Fruit fly (Drosophila melanogaster): ENCODE results near the gene Ir68a.
A peak's percentile ranks its signal among the peaks of the same experiment; 100 is the strongest.

Gene Ir68a

DNA sequence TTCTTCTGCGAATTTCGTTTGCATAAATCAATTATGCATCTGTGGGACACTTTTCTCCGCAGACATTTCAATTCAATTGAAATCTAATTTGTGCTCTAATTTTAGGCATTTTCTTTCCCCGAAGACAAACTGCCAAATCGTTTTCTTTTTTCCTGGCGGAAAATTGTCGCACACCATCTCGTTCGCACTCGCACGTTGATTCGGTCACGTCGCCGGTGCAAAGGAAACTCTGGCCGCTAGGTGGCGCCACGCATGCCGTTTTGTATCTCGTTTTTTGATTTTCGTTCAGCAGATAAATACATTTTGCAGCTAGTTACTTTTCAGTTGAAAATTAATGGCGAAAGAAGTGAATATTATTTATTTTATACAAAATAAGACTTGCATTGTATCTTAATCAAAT is 12.3 kb upstream of the Ir68a start (continued):
- TF ChIP-seq Myb (GFP tag; optimal IDR thresholded peaks at IDR 0.05) (no peak), Opbp (GFP tag; IDR thresholded peaks at IDR 0.05; ENCODE audit: partially characterized antibody) (0 out of 3 replicates have a peak, but pooled peaks have one; percentile 20), vnd (GFP tag; IDR thresholded peaks at IDR 0.05; ENCODE audit: partially characterized antibody) (no peak), nerfin-2 (GFP tag; IDR thresholded peaks at IDR 0.05; ENCODE audit: partially characterized antibody) (no peak), pita (GFP tag; optimal IDR thresholded peaks at IDR 0.05) (no peak), CG15011 (GFP tag; optimal IDR thresholded peaks at IDR 0.05) (no peak), abd-A (tag; optimal IDR thresholded peaks at IDR 0.05) (peak; percentile 24), cwo (GFP tag; optimal IDR thresholded peaks at IDR 0.05) (no peak), Jarid2 (GFP tag; optimal IDR thresholded peaks at IDR 0.05) (peak; percentile 65), ERR (GFP tag; optimal IDR thresholded peaks at IDR 0.05) (no peak), CG8924 (tag; optimal IDR thresholded peaks at IDR 0.05) (no peak), tin (GFP tag; optimal IDR thresholded peaks at IDR 0.05) (no peak), trh (GFP tag; optimal IDR thresholded peaks at IDR 0.05) (no peak), CG3847 (GFP tag; IDR thresholded peaks at IDR 0.05) (no peak), CG9437 (GFP tag; optimal IDR thresholded peaks at IDR 0.05) (no peak), Side (GFP tag; optimal IDR thresholded peaks at IDR 0.05) (no peak), chif (GFP tag; optimal IDR thresholded peaks at IDR 0.05) (no peak), btn (GFP tag; optimal IDR thresholded peaks at IDR 0.05) (no peak), Bteb2 (GFP tag; optimal IDR thresholded peaks at IDR 0.05) (no peak), CG42726 (GFP tag; IDR thresholded peaks at IDR 0.05; ENCODE audit: partially characterized antibody) (no peak), zen (tag; optimal IDR thresholded peaks at IDR 0.05) (peak; percentile 19), Sry-β (GFP tag; optimal IDR thresholded peaks at IDR 0.05) (no peak), CG12104 (GFP tag; optimal IDR thresholded peaks at IDR 0.05) (no peak), Oli (tag; optimal IDR thresholded peaks at IDR 0.05) (peak; percentile 24), CG6683 (GFP tag; optimal IDR thresholded peaks at IDR 0.05) (no peak), Hr39 (optimal IDR thresholded peaks at IDR 0.05) (no peak), CG31365 (tag; optimal IDR thresholded peaks at IDR 0.05) (no peak), CG6689 (GFP tag; IDR thresholded peaks at IDR 0.05) (no peak), h (optimal IDR thresholded peaks at IDR 0.05) (no peak), Dbx (GFP tag; IDR thresholded peaks at IDR 0.05) (peak; percentile 18; the same call in 2 of the 3 replicates), bbx (GFP tag; IDR thresholded peaks at IDR 0.05; ENCODE audit: partially characterized antibody) (no peak; the same call in 1 of the 2 replicates), org-1 (GFP tag; optimal IDR thresholded peaks at IDR 0.05) (no peak), tx (GFP tag; optimal IDR thresholded peaks at IDR 0.05) (no peak), Lpt (GFP tag; optimal IDR thresholded peaks at IDR 0.05) (no peak), mld (GFP tag; IDR thresholded peaks at IDR 0.05; ENCODE audit: partially characterized antibody) (no peak), CG15073 (GFP tag; optimal IDR thresholded peaks at IDR 0.05) (no peak), esg (GFP tag; conservative IDR thresholded peaks at IDR 0.05) (no peak), Drgx (GFP tag; IDR thresholded peaks at IDR 0.05) (no peak), CG33213 (GFP tag; optimal IDR thresholded peaks at IDR 0.05) (no peak), sd (tag; optimal IDR thresholded peaks at IDR 0.05) (no peak), inv (GFP tag; IDR thresholded peaks at IDR 0.05; ENCODE audit: partially characterized antibody) (no peak), CG4854 (GFP tag; optimal IDR thresholded peaks at IDR 0.05) (no peak), cg (GFP tag; optimal IDR thresholded peaks at IDR 0.05) (no peak), CG5180 (GFP tag; optimal IDR thresholded peaks at IDR 0.05) (peak; percentile 47), CG16815 (GFP tag; optimal IDR thresholded peaks at IDR 0.05) (no peak), repo (GFP tag; optimal IDR thresholded peaks at IDR 0.05) (no peak), wdn (GFP tag; IDR thresholded peaks at IDR 0.05) (no peak), CG30431 (GFP tag; optimal IDR thresholded peaks at IDR 0.05) (no peak), da (GFP tag; optimal IDR thresholded peaks at IDR 0.05) (no peak), BtbVII (GFP tag; optimal IDR thresholded peaks at IDR 0.05) (no peak), CG11560 (tag; IDR thresholded peaks at IDR 0.05) (no peak), amos (GFP tag; IDR thresholded peaks at IDR 0.05; ENCODE audit: partially characterized antibody) (no peak)

All from whole organism, embryonic.